Worm (Caenorhabditis elegans) whole organism, L1 larva: ENCODE results near the gene clc-8.

Experiments
- ceh-82 ChIP-seq, 3 experiments: fragments of 150-350 bp in 1 of 3; sonication (generic microtip) in 2 of 3; optimal IDR thresholded peaks; 2 replicates each; lab custom pipeline; 2014 to 2017; ENCODE audit warnings: missing biosample characterization in 3 of 3, missing genetic modification characterization in 3 of 3
- ceh-90 ChIP-seq: sonication (generic microtip); optimal IDR thresholded peaks from 2 replicates; lab custom pipeline; 2016; ENCODE audit warnings: missing genetic modification characterization, missing compliant biosample characterization
- ces-1 ChIP-seq: fragments of 150-350 bp; optimal IDR thresholded peaks from 2 replicates; lab custom pipeline; 2014; ENCODE audit warnings: missing biosample characterization, missing genetic modification reagents, missing genetic modification characterization
- elt-3 ChIP-seq, 6 experiments: fragments of 150-350 bp in 1 of 6; sonication (generic microtip); optimal IDR thresholded peaks; 2 replicates each; lab custom pipeline; 2017 to 2018; ENCODE audit warnings: missing biosample characterization in 6 of 6, missing genetic modification characterization in 6 of 6, inconsistent platforms in 1 of 6
- fkh-4 ChIP-seq: sonication (generic microtip); optimal IDR thresholded peaks from 2 replicates; lab custom pipeline; 2016; ENCODE audit warnings: missing compliant biosample characterization, missing genetic modification characterization, borderline replicate concordance
- lin-13 ChIP-seq: fragments of 150-350 bp; optimal IDR thresholded peaks from 2 replicates; lab custom pipeline; 2014; ENCODE audit warnings: missing biosample characterization, missing genetic modification reagents, missing genetic modification characterization
- lin-15B ChIP-seq: fragments of 150-350 bp; sonication (generic microtip); optimal IDR thresholded peaks from 3 replicates; lab custom pipeline; 2014; ENCODE audit warnings: missing biosample characterization, missing genetic modification characterization
- mab-9 ChIP-seq: fragments of 200-800 bp; sonication (Bioruptor generic); IDR thresholded peaks from 2 replicates; pipeline ENCODE4 v1.3.6; 2022; ENCODE audit warnings: missing genetic modification reagents, missing genetic modification characterization, missing compliant biosample characterization
- nhr-12 ChIP-seq: sonication (generic microtip); optimal IDR thresholded peaks from 2 replicates; lab custom pipeline; 2017; ENCODE audit warnings: missing biosample characterization, missing genetic modification characterization
- nhr-237 ChIP-seq: fragments of 150-350 bp; optimal IDR thresholded peaks from 2 replicates; lab custom pipeline; 2014; ENCODE audit warnings: missing biosample characterization, missing genetic modification characterization
- nhr-90 ChIP-seq: sonication (generic microtip); optimal IDR thresholded peaks from 2 replicates; lab custom pipeline; 2016; ENCODE audit warnings: mild to moderate bottlenecking, missing genetic modification characterization, missing compliant biosample characterization; ENCODE audit not compliant: poor library complexity
- tbx-2 ChIP-seq: sonication (generic microtip); optimal IDR thresholded peaks from 2 replicates; lab custom pipeline; 2016; ENCODE audit warnings: missing genetic modification characterization, missing compliant biosample characterization
- zag-1 ChIP-seq: fragments of 150-350 bp; optimal IDR thresholded peaks from 2 replicates; lab custom pipeline; 2014; ENCODE audit warnings: missing biosample characterization, missing genetic modification characterization
- zip-4 ChIP-seq: fragments of 200-800 bp; sonication (Bioruptor generic); optimal IDR thresholded peaks from 2 replicates; lab custom pipeline; 2018; ENCODE audit warnings: mild to moderate bottlenecking, missing genetic modification characterization, moderate library complexity, missing compliant biosample characterization

DNA sequence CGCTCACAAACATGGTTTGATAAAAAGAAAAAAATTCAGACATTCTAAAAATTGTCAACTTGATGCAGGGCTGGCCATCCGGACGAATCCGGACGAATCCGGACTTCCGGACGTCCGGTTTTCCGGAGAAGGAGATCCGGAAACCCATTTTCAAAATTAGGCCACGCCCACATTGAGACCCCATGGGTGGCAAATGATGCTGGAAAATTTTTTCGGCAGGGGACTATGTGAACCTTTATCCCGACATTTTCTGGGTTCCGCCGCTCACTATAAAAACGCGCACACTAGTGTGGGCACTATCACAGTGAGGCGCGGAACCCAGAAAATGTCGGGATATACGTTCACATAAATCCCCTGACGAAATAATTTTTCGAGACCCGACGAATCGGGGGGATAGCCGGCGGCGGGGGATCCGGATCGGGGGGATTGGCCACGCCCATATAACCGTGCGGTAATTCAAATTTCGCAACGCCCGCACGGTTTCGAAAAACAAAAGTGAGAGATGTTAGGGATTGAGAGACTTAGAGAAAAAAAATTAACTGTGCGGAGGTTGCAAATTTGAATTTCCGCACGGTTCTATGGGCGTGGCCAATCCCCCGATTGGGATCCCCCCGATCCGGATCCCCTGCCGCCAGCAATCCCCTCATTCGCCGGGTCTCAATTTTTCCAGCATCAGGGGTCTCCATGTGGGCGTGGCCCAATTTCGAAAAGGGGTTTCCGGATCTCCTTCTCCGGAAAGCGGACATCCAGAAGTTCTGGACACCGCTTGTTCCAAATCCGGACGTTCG is 6.0 kb upstream of the clc-8 start:
- TF ChIP-seq ces-1 (GFP tag; lab: Kevin White, UChicago) (no peak), zip-4 (GFP tag; lab: Kevin White, UChicago) (no peak), zag-1 (tag; lab: Kevin White, UChicago) (no peak), nhr-237 (tag; lab: Kevin White, UChicago) (no peak), nhr-12 (tag; lab: Kevin White, UChicago) (no peak), elt-3 (tag; optimal IDR thresholded peaks at IDR 0.05; lab: Kevin White, UChicago) (no peak), ceh-82 (tag; optimal IDR thresholded peaks at IDR 0.05; lab: Kevin White, UChicago) (no peak), mab-9 (GFP tag; lab: Robert Waterston, UW) (no peak), lin-15B (tag; lab: Kevin White, UChicago) (no peak), ceh-90 (tag; lab: Kevin White, UChicago) (no peak), nhr-90 (no peak), fkh-4 (no peak), tbx-2 (no peak), lin-13 (GFP tag; lab: Kevin White, UChicago) (no peak)
